Fruit fly (Drosophila melanogaster) whole organism, wandering third instar larva: Measurements from ENCODE around the gene mAcon1.

Experiments used
- Abd-B ChIP-seq: fragments of >200 bp; optimal IDR thresholded peaks from 2 replicates; lab custom pipeline; 2017; ENCODE audit warnings: missing biosample characterization, missing genetic modification characterization
- CG32264 ChIP-seq: fragments of 200-800 bp; sonication (Bioruptor generic); optimal IDR thresholded peaks from 2 replicates; lab custom pipeline; 2016; ENCODE audit warnings: missing biosample characterization, missing genetic modification characterization
- CG9705 ChIP-seq: fragments of 200-800 bp; sonication (Bioruptor generic); optimal IDR thresholded peaks from 2 replicates; lab custom pipeline; 2018; ENCODE audit warnings: missing biosample characterization, mild to moderate bottlenecking, missing genetic modification characterization
- CrebA ChIP-seq: fragments of 200-800 bp; sonication (Bioruptor generic); optimal IDR thresholded peaks from 2 replicates; lab custom pipeline; 2016; ENCODE audit warnings: missing biosample characterization, mild to moderate bottlenecking, missing genetic modification characterization, borderline replicate concordance
- Dfd ChIP-seq: fragments of >200 bp; optimal IDR thresholded peaks from 2 replicates; lab custom pipeline; 2017; ENCODE audit warnings: missing biosample characterization, missing genetic modification characterization
- Dif ChIP-seq: fragments of 200-275, 200-300 bp; sonication (Bioruptor generic); optimal IDR thresholded peaks from 2 replicates; lab custom pipeline; 2018; ENCODE audit warnings: missing biosample characterization, missing genetic modification characterization; ENCODE audit not compliant: partially characterized antibody
- GATAd ChIP-seq: sonication (Bioruptor generic); optimal IDR thresholded peaks from 2 replicates; lab custom pipeline; 2016; ENCODE audit warnings: missing biosample characterization, missing genetic modification characterization
- HLH106 ChIP-seq: fragments of 200-800 bp; optimal IDR thresholded peaks from 3 replicates; lab custom pipeline; 2019; ENCODE audit warnings: missing biosample characterization, mild to moderate bottlenecking, missing genetic modification characterization, moderate library complexity
- Hnf4 ChIP-seq: fragments of 200-800 bp; sonication (Bioruptor generic); optimal IDR thresholded peaks from 2 replicates; lab custom pipeline; 2016; ENCODE audit warnings: missing biosample characterization, mild to moderate bottlenecking, missing genetic modification characterization
- Hr78 ChIP-seq: fragments of >200 bp; optimal IDR thresholded peaks from 2 replicates; lab custom pipeline; 2017; ENCODE audit warnings: missing biosample characterization, missing genetic modification characterization
- Hr83 ChIP-seq: fragments of 200-300 bp; sonication (Bioruptor generic); optimal IDR thresholded peaks from 2 replicates; lab custom pipeline; 2016; ENCODE audit warnings: missing biosample characterization, mild to moderate bottlenecking, missing genetic modification characterization, moderate library complexity; ENCODE audit not compliant: poor library complexity, severe bottlenecking
- Jra ChIP-seq: sonication (Bioruptor generic); optimal IDR thresholded peaks from 2 replicates; lab custom pipeline; 2016; ENCODE audit warnings: missing biosample characterization, missing genetic modification characterization
- Mio ChIP-seq: sonication (Bioruptor generic); optimal IDR thresholded peaks from 2 replicates; lab custom pipeline; 2016; ENCODE audit warnings: missing biosample characterization, missing genetic modification characterization
- Myc ChIP-seq: fragments of >200 bp; optimal IDR thresholded peaks from 2 replicates; lab custom pipeline; 2017
- N ChIP-seq: fragments of >200 bp; optimal IDR thresholded peaks from 2 replicates; lab custom pipeline; 2018; ENCODE audit warnings: missing biosample characterization, missing external identifiers, missing genetic modification characterization
- OdsH ChIP-seq: fragments of 200-800 bp; sonication (Bioruptor generic); optimal IDR thresholded peaks from 2 replicates; lab custom pipeline; 2016; ENCODE audit warnings: missing biosample characterization, mild to moderate bottlenecking, missing genetic modification characterization
- Rel ChIP-seq, 2 experiments: fragments of 200-800 bp; sonication (Bioruptor generic) in 1 of 2; optimal IDR thresholded peaks; 2 replicates in 1 of 2; 3 replicates in 1 of 2; lab custom pipeline; 2016 to 2019; ENCODE audit warnings: mild to moderate bottlenecking in 2 of 2, missing biosample characterization in 2 of 2, missing genetic modification characterization in 2 of 2, moderate library complexity in 1 of 2
- Sp1 ChIP-seq: fragments of 200-800 bp; sonication (Bioruptor generic); optimal IDR thresholded peaks from 3 replicates; lab custom pipeline; 2019; ENCODE audit warnings: missing biosample characterization, mild to moderate bottlenecking, missing genetic modification characterization, moderate library complexity
- Vsx2 ChIP-seq: fragments of 200-300, 225-300 bp; sonication (Bioruptor generic); optimal IDR thresholded peaks from 2 replicates; lab custom pipeline; 2018; ENCODE audit warnings: missing biosample characterization, missing genetic modification characterization; ENCODE audit not compliant: partially characterized antibody
- br ChIP-seq: fragments of 200-800 bp; sonication (Bioruptor generic); optimal IDR thresholded peaks from 2 replicates; lab custom pipeline; 2016; ENCODE audit warnings: missing biosample characterization, missing genetic modification characterization
- brk ChIP-seq: fragments of 200-800 bp; sonication (Bioruptor generic); optimal IDR thresholded peaks from 2 replicates; lab custom pipeline; 2016; ENCODE audit warnings: missing biosample characterization, mild to moderate bottlenecking, missing genetic modification characterization
- dl ChIP-seq, 2 experiments: fragments of 175-275, 200-275 bp in 1 of 2; fragments of 200-275 bp in 1 of 2; sonication (Bioruptor generic); optimal IDR thresholded peaks; lab custom pipeline; 2018; ENCODE audit warnings: mild to moderate bottlenecking in 2 of 2, missing biosample characterization in 2 of 2, missing genetic modification characterization in 2 of 2, moderate library complexity in 2 of 2; ENCODE audit not compliant: partially characterized antibody in 2 of 2, insufficient read depth in 1 of 2
- dmrt93B ChIP-seq: fragments of 200-800 bp; sonication (Bioruptor generic); optimal IDR thresholded peaks from 2 replicates; lab custom pipeline; 2018; ENCODE audit warnings: missing biosample characterization, mild to moderate bottlenecking, missing genetic modification characterization
- dsf ChIP-seq: sonication (Bioruptor generic); optimal IDR thresholded peaks from 2 replicates; lab custom pipeline; 2016; ENCODE audit warnings: missing biosample characterization, missing genetic modification characterization, borderline replicate concordance
- ey ChIP-seq: fragments of 200-800 bp; sonication (Bioruptor generic); optimal IDR thresholded peaks from 2 replicates; lab custom pipeline; 2016; ENCODE audit warnings: missing biosample characterization, missing genetic modification characterization
- foxo ChIP-seq, 2 experiments: fragments of 200-800 bp; sonication (Bioruptor generic); optimal IDR thresholded peaks; 2 replicates in 1 of 2; 3 replicates in 1 of 2; lab custom pipeline; 2016 to 2017; ENCODE audit warnings: missing biosample characterization in 2 of 2, missing genetic modification characterization in 2 of 2
- fru ChIP-seq: fragments of 200-800 bp; sonication (Bioruptor generic); optimal IDR thresholded peaks from 3 replicates; lab custom pipeline; 2016; ENCODE audit warnings: missing biosample characterization, mild to moderate bottlenecking, missing genetic modification characterization
- h ChIP-seq: fragments of 200-800 bp; sonication (Bioruptor generic); optimal IDR thresholded peaks from 3 replicates; lab custom pipeline; 2016; ENCODE audit warnings: missing biosample characterization, mild to moderate bottlenecking, missing genetic modification characterization
- jim ChIP-seq: fragments of 175-275, 200-325 bp; sonication (Bioruptor generic); optimal IDR thresholded peaks from 2 replicates; lab custom pipeline; 2016; ENCODE audit warnings: missing biosample characterization, mild to moderate bottlenecking, missing genetic modification characterization
- lola ChIP-seq: fragments of >200 bp; optimal IDR thresholded peaks from 2 replicates; lab custom pipeline; 2017; ENCODE audit warnings: missing biosample characterization, missing genetic modification characterization
- pan ChIP-seq: fragments of >200 bp; optimal IDR thresholded peaks from 2 replicates; lab custom pipeline; 2017
- psq ChIP-seq: fragments of 200-800 bp; sonication (Bioruptor generic); optimal IDR thresholded peaks from 3 replicates; lab custom pipeline; 2017; ENCODE audit warnings: missing biosample characterization, mild to moderate bottlenecking, missing genetic modification characterization, moderate library complexity
- rgr ChIP-seq: fragments of 200-800 bp; sonication (Bioruptor generic); optimal IDR thresholded peaks from 3 replicates; lab custom pipeline; 2016; ENCODE audit warnings: missing biosample characterization, mild to moderate bottlenecking, missing genetic modification characterization
- sage ChIP-seq: fragments of 200-800 bp; sonication (Bioruptor generic); optimal IDR thresholded peaks from 2 replicates; lab custom pipeline; 2016; ENCODE audit warnings: missing biosample characterization, mild to moderate bottlenecking, missing genetic modification characterization
- sv ChIP-seq: fragments of 200-800 bp; sonication (Bioruptor generic); optimal IDR thresholded peaks from 3 replicates; lab custom pipeline; 2016; ENCODE audit warnings: missing biosample characterization, missing genetic modification characterization
- tai ChIP-seq: sonication (Bioruptor generic); optimal IDR thresholded peaks from 2 replicates; lab custom pipeline; 2016; ENCODE audit warnings: missing biosample characterization, missing genetic modification characterization
- usp ChIP-seq: fragments of >200 bp; optimal IDR thresholded peaks from 2 replicates; lab custom pipeline; 2017; ENCODE audit warnings: missing biosample characterization, missing genetic modification characterization
- woc ChIP-seq: sonication (Bioruptor generic); optimal IDR thresholded peaks from 2 replicates; lab custom pipeline; 2016; ENCODE audit warnings: missing biosample characterization, mild to moderate bottlenecking, missing genetic modification characterization

mAcon1 gene

dm6 chr2L:21141714-21142500 lies 26.5 kb upstream of the mAcon1 start, which contains the start of gene Dap160:
Dap160 (minus strand) TSS chr2L:21142347.
- TF ChIP-seq Mio (GFP tag; lab: Kevin White, UChicago), result no peak
- TF ChIP-seq dsf (GFP tag; lab: Kevin White, UChicago), result no peak
- TF ChIP-seq OdsH, result no peak
- no peak for TF ChIP-seq CG32264
- TF ChIP-seq woc, result peak; percentile 7
- TF ChIP-seq h (GFP tag; lab: Kevin White, UChicago), result no peak
- TF ChIP-seq fru (GFP tag; lab: Kevin White, UChicago), result no peak
- TF ChIP-seq Dif, result no peak
- no peak for TF ChIP-seq Vsx2 (GFP tag; lab: Kevin White, UChicago)
- TF ChIP-seq N (GFP tag; lab: Kevin White, UChicago), result no peak
- no peak for TF ChIP-seq pan
- TF ChIP-seq brk (GFP tag; lab: Kevin White, UChicago), result no peak
- TF ChIP-seq GATAd (GFP tag; lab: Kevin White, UChicago), result no peak
- TF ChIP-seq rgr (GFP tag; lab: Kevin White, UChicago), result no peak
- TF ChIP-seq Dfd (GFP tag; lab: Kevin White, UChicago), result no peak
- TF ChIP-seq usp (GFP tag; lab: Kevin White, UChicago), result no peak
- TF ChIP-seq sv (GFP tag; lab: Kevin White, UChicago), result no peak
- TF ChIP-seq Abd-B (GFP tag; lab: Kevin White, UChicago), result no peak
- TF ChIP-seq tai (GFP tag; lab: Kevin White, UChicago), result no peak
- no peak for TF ChIP-seq psq
- TF ChIP-seq lola, result no peak
- TF ChIP-seq jim (GFP tag; lab: Kevin White, UChicago), result no peak
- peak; percentile 26 for TF ChIP-seq Jra (GFP tag; lab: Kevin White, UChicago)
- peak in 1 of 2 experiments; percentile 49 for TF ChIP-seq dl (GFP tag; optimal IDR thresholded peaks at IDR 0.05; lab: Kevin White, UChicago; ENCODE audit: insufficient read depth in 1 of 2, partially characterized antibody in 2 of 2)
- no peak for TF ChIP-seq Hr78 (GFP tag; lab: Kevin White, UChicago)
- TF ChIP-seq Rel (GFP tag; optimal IDR thresholded peaks at IDR 0.05; lab: Kevin White, UChicago), result no peak
- TF ChIP-seq Rel (tag; optimal IDR thresholded peaks at IDR 0.05; lab: Kevin White, UChicago), result peak; percentile 85
- TF ChIP-seq Myc, result no peak
- TF ChIP-seq Hnf4 (GFP tag; lab: Kevin White, UChicago), result peak; percentile 53
- TF ChIP-seq Hr83, result peak; percentile 63
- peak; percentile 45 for TF ChIP-seq sage (GFP tag; lab: Kevin White, UChicago)
- no peak for TF ChIP-seq foxo (GFP tag; optimal IDR thresholded peaks at IDR 0.05; lab: Kevin White, UChicago)
- TF ChIP-seq HLH106, result no peak
- no peak for TF ChIP-seq Sp1 (GFP tag; lab: Kevin White, UChicago)
- TF ChIP-seq br, result no peak
- no peak for TF ChIP-seq dmrt93B (GFP tag; lab: Kevin White, UChicago)
- TF ChIP-seq ey (GFP tag; lab: Kevin White, UChicago), result no peak
- no peak for TF ChIP-seq CrebA
- TF ChIP-seq CG9705, result no peak
- TF ChIP-seq, all 38 proteins: peak for 7

- no peak for TF ChIP-seq dmrt93B (GFP tag; lab: Kevin White, UChicago)
- no peak for TF ChIP-seq jim (GFP tag; lab: Kevin White, UChicago)
- TF ChIP-seq dsf (GFP tag; lab: Kevin White, UChicago), result no peak
- TF ChIP-seq usp (GFP tag; lab: Kevin White, UChicago), result no peak
- no peak for TF ChIP-seq sage (GFP tag; lab: Kevin White, UChicago)
- no peak for TF ChIP-seq Hr83
- TF ChIP-seq Dfd (GFP tag; lab: Kevin White, UChicago), result no peak
- no peak for TF ChIP-seq h (GFP tag; lab: Kevin White, UChicago)
- no peak for TF ChIP-seq HLH106
Measured at dm6 chr2L:21142501-21142849, 25.9 kb upstream of the mAcon1 start.
